Worm (Caenorhabditis elegans) whole organism, early embryonic: Measurements from ENCODE around the gene cpg-9.
A peak's percentile ranks its signal among the peaks of the same experiment; 100 is the strongest.

Experiments used
- B0310.2 ChIP-seq: sonication (generic microtip); optimal IDR thresholded peaks from 2 replicates; lab custom pipeline; 2016; ENCODE audit warnings: mild to moderate bottlenecking, missing genetic modification characterization, missing compliant biosample characterization
- F13C5.2 ChIP-seq: sonication (generic microtip); optimal IDR thresholded peaks from 2 replicates; lab custom pipeline; 2017; ENCODE audit warnings: mild to moderate bottlenecking, missing genetic modification characterization, inconsistent platforms, missing compliant biosample characterization
- aly-1 ChIP-seq: sonication (generic microtip); optimal IDR thresholded peaks from 2 replicates; lab custom pipeline; 2016; ENCODE audit warnings: missing genetic modification characterization, missing compliant biosample characterization
- ama-1 ChIP-seq: fragments of 150-350 bp; optimal IDR thresholded peaks from 2 replicates; lab custom pipeline; 2014
- ceh-13 ChIP-seq: fragments of 200-800 bp; sonication (Bioruptor generic); optimal IDR thresholded peaks from 2 replicates; lab custom pipeline; 2018; ENCODE audit warnings: mild to moderate bottlenecking, missing genetic modification characterization, missing compliant biosample characterization
- ceh-36 ChIP-seq: sonication (generic microtip); optimal IDR thresholded peaks from 2 replicates; lab custom pipeline; 2016; ENCODE audit warnings: missing genetic modification characterization, inconsistent platforms, missing compliant biosample characterization
- ets-7 ChIP-seq: sonication (generic microtip); optimal IDR thresholded peaks from 2 replicates; lab custom pipeline; 2016; ENCODE audit warnings: missing genotype, missing genetic modification characterization, missing compliant biosample characterization
- flt-1 ChIP-seq: fragments of 200-800 bp; sonication (Bioruptor generic); IDR thresholded peaks from 2 replicates; pipeline ENCODE4 v1.3.6; 2022; ENCODE audit warnings: missing genetic modification characterization, missing compliant biosample characterization
- hmbx-1 ChIP-seq: sonication (generic microtip); optimal IDR thresholded peaks from 2 replicates; lab custom pipeline; 2016; ENCODE audit warnings: mild to moderate bottlenecking, missing genetic modification characterization, missing compliant biosample characterization
- hmg-4 ChIP-seq: fragments of 200-800 bp; sonication (Bioruptor generic); optimal IDR thresholded peaks from 2 replicates; lab custom pipeline; 2018; ENCODE audit warnings: mild to moderate bottlenecking, missing genetic modification characterization, missing compliant biosample characterization
- hnd-1 ChIP-seq: sonication (generic microtip); optimal IDR thresholded peaks from 2 replicates; lab custom pipeline; 2016; ENCODE audit warnings: missing genetic modification characterization, missing compliant biosample characterization
- pes-1 ChIP-seq: fragments of 200-800 bp; sonication (Bioruptor generic); IDR thresholded peaks from 2 replicates; pipeline ENCODE4 v1.3.6; 2022; ENCODE audit warnings: missing genetic modification reagents, missing genetic modification characterization, missing compliant biosample characterization
- scrt-1 ChIP-seq: fragments of 200-800 bp; sonication (Bioruptor generic); IDR thresholded peaks from 2 replicates; pipeline ENCODE4 v1.3.6; 2022; ENCODE audit warnings: missing genetic modification characterization, missing compliant biosample characterization
- sea-1 ChIP-seq: fragments of 200-800 bp; sonication (Bioruptor generic); conservative IDR thresholded peaks from 2 replicates; pipeline ENCODE4 v1.3.6; 2022; ENCODE audit warnings: missing genetic modification characterization, missing compliant biosample characterization
- tbx-11 ChIP-seq: fragments of 200-800 bp; sonication (Bioruptor generic); IDR thresholded peaks from 2 replicates; pipeline ENCODE4 v1.3.6; 2022; ENCODE audit warnings: missing genetic modification characterization, missing compliant biosample characterization
- tbx-37 ChIP-seq: fragments of 200-800 bp; sonication (Bioruptor generic); conservative IDR thresholded peaks from 2 replicates; pipeline ENCODE4 v1.3.6; 2022; ENCODE audit warnings: missing genetic modification reagents, missing genetic modification characterization, missing compliant biosample characterization
- tra-4 ChIP-seq: sonication (generic microtip); optimal IDR thresholded peaks from 2 replicates; lab custom pipeline; 2017; ENCODE audit warnings: missing genetic modification characterization, missing compliant biosample characterization

The cpg-9 gene

ce11 chrIV:3053428-3053827 is 16.6 kb downstream of the cpg-9 start, which contains the start of gene ivph-3:
TSS of gene ivph-3 (plus strand) at chrIV:3053728.
- TF ChIP-seq tra-4 (tag; lab: Kevin White, UChicago) (no peak), pes-1 (GFP tag; lab: Robert Waterston, UW) (no peak)

DNA sequence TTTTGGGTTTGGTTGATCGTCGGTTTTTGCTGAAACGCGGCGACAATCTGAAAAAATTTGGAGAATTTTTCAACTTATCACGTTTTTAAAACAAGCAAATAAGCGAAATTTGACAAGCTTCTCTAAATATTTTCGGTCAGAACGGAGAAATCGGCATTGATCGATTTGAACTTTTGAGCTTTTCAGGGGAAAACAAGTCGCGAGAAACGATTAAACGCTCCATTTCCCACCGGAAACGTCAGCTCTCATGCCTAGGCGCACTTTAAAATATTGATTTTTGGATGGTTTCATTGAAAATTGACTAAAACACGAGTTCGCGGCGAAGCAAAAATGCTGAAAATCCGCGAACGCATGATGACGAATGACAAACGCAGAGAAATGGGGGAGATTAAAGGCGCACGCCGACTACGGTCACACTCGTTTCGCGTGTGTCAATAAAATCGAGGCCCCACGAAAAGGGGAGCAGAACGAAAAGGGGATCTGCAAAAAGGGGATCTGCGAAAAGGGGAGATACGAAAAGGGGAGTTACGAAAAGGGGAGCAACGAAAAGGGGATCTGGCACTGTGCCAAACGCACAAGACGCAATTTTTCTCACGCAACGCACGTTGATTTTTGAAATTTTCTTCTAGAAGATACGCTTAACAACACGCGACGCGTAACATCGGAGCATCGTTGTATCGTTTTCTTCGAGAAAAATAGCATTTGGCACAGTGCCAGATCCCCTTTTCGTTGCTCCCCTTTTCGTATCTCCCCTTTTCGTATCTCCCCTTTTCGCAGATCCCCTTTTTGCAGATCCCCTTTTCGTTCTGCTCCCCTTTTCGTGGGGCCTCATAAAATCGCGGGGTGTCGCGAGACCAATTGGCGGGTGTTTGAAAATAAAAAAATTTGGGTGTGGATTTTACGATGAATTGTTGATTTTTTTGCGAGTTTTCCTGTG is 19.7 kb downstream of the cpg-9 start, which contains the start of gene eel-1:
Gene eel-1 (minus strand): TSS at position 51 of the 937 bp plus-strand sequence.
- peak; percentile 84 for TF ChIP-seq hmg-4 (GFP tag; lab: Kevin White, UChicago)
- TF ChIP-seq B0310.2 (tag; lab: Kevin White, UChicago) = peak; percentile 59
- TF ChIP-seq ceh-36 = peak; percentile 42
- peak; percentile 71 for TF ChIP-seq hnd-1 (tag; lab: Kevin White, UChicago)
- peak; percentile 92 for TF ChIP-seq pes-1 (GFP tag; lab: Robert Waterston, UW)
- peak; percentile 93 for TF ChIP-seq tbx-37
- TF ChIP-seq ceh-13 = peak; percentile 43
- peak; percentile 80 for TF ChIP-seq flt-1 (GFP tag; lab: Robert Waterston, UW)
- peak; percentile 70 for TF ChIP-seq aly-1 (tag; lab: Kevin White, UChicago)
- peak; percentile 55 for TF ChIP-seq tra-4 (tag; lab: Kevin White, UChicago)
- peak; percentile 86 for TF ChIP-seq scrt-1 (GFP tag; lab: Robert Waterston, UW)
- peak; percentile 89 for TF ChIP-seq tbx-11
- TF ChIP-seq ets-7 (tag; lab: Kevin White, UChicago) = peak; percentile 92
- TF ChIP-seq F13C5.2 (tag; lab: Kevin White, UChicago) = peak; percentile 38
- peak; percentile 90 for TF ChIP-seq sea-1 (GFP tag; lab: Robert Waterston, UW)

DNA sequence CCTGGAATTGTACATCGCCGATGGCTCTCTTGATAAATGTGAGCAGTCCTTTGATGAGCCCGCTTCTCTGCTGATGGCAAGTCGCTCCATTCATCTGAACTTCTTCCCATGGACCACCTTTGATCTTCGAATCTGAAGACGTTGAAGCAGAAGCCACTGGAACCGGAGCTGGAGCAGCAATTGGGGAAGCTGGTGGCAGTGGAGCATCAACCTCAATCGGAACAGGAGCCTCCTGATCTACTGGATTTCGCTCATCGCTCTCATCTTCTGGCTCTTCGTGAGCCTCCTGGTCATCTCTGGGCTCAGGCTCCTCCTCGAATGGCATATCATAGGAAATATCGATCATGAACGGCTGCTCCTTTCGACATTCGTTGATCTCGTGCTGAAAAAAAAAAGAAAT is 23.1 kb downstream of the cpg-9 start:
- TF ChIP-seq ets-7 (tag; lab: Kevin White, UChicago) (no peak), hmg-4 (GFP tag; lab: Kevin White, UChicago) (no peak), scrt-1 (GFP tag; lab: Robert Waterston, UW) (no peak), B0310.2 (tag; lab: Kevin White, UChicago) (no peak)

DNA sequence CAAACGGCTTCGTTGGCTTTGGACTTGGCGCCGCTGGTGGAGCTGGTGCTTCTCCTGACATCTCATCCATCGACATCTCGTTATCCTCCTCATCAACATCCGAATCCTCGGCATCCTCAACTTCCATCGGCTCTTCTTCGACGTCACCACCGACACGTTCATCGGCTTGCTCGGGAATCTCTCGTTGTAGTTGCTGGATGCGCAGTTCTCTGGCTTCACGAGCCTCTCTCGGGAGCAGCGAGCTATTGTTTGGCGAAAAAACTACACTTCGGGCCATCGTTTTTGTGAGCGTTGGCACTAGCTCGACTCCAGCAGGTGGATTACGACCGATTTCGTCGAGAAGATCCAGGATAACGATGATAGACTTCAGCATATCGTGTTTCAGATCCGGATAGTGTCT is 24.0 kb downstream of the cpg-9 start:
- no peak for TF ChIP-seq hmbx-1 (tag; lab: Kevin White, UChicago)
- no peak for TF ChIP-seq ama-1
- no peak for TF ChIP-seq sea-1 (GFP tag; lab: Robert Waterston, UW)
- TF ChIP-seq ets-7 (tag; lab: Kevin White, UChicago) = no peak
- TF ChIP-seq B0310.2 (tag; lab: Kevin White, UChicago) = no peak
- TF ChIP-seq hnd-1 (tag; lab: Kevin White, UChicago) = no peak
- TF ChIP-seq F13C5.2 (tag; lab: Kevin White, UChicago) = no peak

ce11 chrIV:3044158-3044557 is 25.9 kb downstream of the cpg-9 start:
- TF ChIP-seq ceh-13 = no peak
- no peak for TF ChIP-seq ama-1
- no peak for TF ChIP-seq hmg-4 (GFP tag; lab: Kevin White, UChicago)
- TF ChIP-seq ceh-36 = no peak
- no peak for TF ChIP-seq scrt-1 (GFP tag; lab: Robert Waterston, UW)
- no peak for TF ChIP-seq pes-1 (GFP tag; lab: Robert Waterston, UW)
- TF ChIP-seq tbx-37 = no peak
- no peak for TF ChIP-seq aly-1 (tag; lab: Kevin White, UChicago)
- TF ChIP-seq hmbx-1 (tag; lab: Kevin White, UChicago) = no peak
- no peak for TF ChIP-seq B0310.2 (tag; lab: Kevin White, UChicago)
- TF ChIP-seq flt-1 (GFP tag; lab: Robert Waterston, UW) = no peak
- no peak for TF ChIP-seq F13C5.2 (tag; lab: Kevin White, UChicago)
- TF ChIP-seq ets-7 (tag; lab: Kevin White, UChicago) = no peak
- TF ChIP-seq tra-4 (tag; lab: Kevin White, UChicago) = no peak
- no peak for TF ChIP-seq hnd-1 (tag; lab: Kevin White, UChicago)
- no peak for TF ChIP-seq tbx-11
- TF ChIP-seq sea-1 (GFP tag; lab: Robert Waterston, UW) = no peak

DNA sequence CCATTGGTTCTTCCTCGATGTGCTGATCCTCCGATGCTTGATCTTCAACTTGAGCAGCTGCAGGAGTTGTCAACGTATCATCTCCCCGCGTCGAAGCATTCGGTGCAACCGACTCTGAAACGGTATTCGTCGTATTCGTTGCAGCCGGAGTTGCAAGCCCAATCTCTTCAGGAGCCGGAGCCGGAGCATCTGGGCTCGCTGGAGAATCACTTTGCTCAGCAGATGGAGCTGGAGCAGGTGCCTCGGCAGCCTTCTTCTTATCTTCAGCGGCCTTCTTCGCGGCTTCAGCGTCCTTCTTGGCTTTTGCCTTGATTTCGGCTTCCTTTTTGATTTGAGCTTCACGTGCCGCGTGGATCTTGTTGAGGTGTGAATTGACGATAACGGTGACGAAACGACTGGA is 31.3 kb downstream of the cpg-9 start:
- TF ChIP-seq pes-1 (GFP tag; lab: Robert Waterston, UW) (no peak), tra-4 (tag; lab: Kevin White, UChicago) (no peak), hmbx-1 (tag; lab: Kevin White, UChicago) (no peak), ama-1 (no peak), scrt-1 (GFP tag; lab: Robert Waterston, UW) (no peak), hmg-4 (GFP tag; lab: Kevin White, UChicago) (no peak), B0310.2 (tag; lab: Kevin White, UChicago) (no peak), tbx-11 (no peak), F13C5.2 (tag; lab: Kevin White, UChicago) (no peak), ets-7 (tag; lab: Kevin White, UChicago) (no peak), hnd-1 (tag; lab: Kevin White, UChicago) (no peak), tbx-37 (no peak), sea-1 (GFP tag; lab: Robert Waterston, UW) (no peak), aly-1 (tag; lab: Kevin White, UChicago) (no peak), flt-1 (GFP tag; lab: Robert Waterston, UW) (no peak), ceh-13 (no peak)

DNA sequence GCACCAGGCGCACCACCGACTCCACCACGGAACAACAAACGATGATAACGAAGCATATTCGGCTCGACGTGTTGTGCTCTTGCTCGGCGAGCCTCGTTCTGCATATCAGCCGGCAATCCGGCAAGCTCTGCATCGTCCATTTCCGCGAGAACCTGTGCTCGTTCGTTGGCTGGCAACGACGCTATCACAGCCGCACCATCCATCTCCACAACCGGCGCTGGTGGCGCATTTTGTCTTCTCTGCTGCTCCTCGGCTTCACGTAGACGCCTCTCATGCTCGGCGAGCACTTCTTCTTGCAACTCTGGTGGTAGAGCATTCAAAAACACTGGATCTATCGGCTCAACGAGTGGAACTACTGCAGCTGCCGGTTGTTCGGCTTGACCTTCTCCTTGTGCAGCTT is 32.1 kb downstream of the cpg-9 start:
- TF ChIP-seq hnd-1 (tag; lab: Kevin White, UChicago) (no peak), tbx-11 (no peak), hmg-4 (GFP tag; lab: Kevin White, UChicago) (no peak), aly-1 (tag; lab: Kevin White, UChicago) (no peak), B0310.2 (tag; lab: Kevin White, UChicago) (no peak), flt-1 (GFP tag; lab: Robert Waterston, UW) (no peak), ceh-36 (no peak), pes-1 (GFP tag; lab: Robert Waterston, UW) (no peak), tbx-37 (no peak), scrt-1 (GFP tag; lab: Robert Waterston, UW) (no peak), ets-7 (tag; lab: Kevin White, UChicago) (no peak), tra-4 (tag; lab: Kevin White, UChicago) (no peak), ama-1 (no peak), sea-1 (GFP tag; lab: Robert Waterston, UW) (no peak), ceh-13 (no peak), hmbx-1 (tag; lab: Kevin White, UChicago) (no peak)
